Fruit fly (Drosophila melanogaster): ENCODE results near the gene CG44227.

The CG44227 gene

dm6 chr3R:8652731-8653130, 32.2 kb downstream of the CG44227 start, which contains the start of the genes Sys1 and Dhod (continued):
- TF ChIP-seq caup (GFP tag; optimal IDR thresholded peaks at IDR 0.05; ENCODE audit: severe bottlenecking) (peak; percentile 54), Optix (GFP tag; IDR thresholded peaks at IDR 0.05) (peak; percentile 38; the same call in 1 of the 3 replicates), Neu2 (GFP tag; optimal IDR thresholded peaks at IDR 0.05; ENCODE audit: borderline replicate concordance) (no peak), slou (GFP tag; optimal IDR thresholded peaks at IDR 0.05) (peak; percentile 13), CG42726 (GFP tag; IDR thresholded peaks at IDR 0.05; ENCODE audit: partially characterized antibody) (no peak), CG43689 (GFP tag; IDR thresholded peaks at IDR 0.05) (peak; percentile 20; the same call in 1 of the 2 replicates), eve (GFP tag; optimal IDR thresholded peaks at IDR 0.05) (no peak), CG10979 (tag; optimal IDR thresholded peaks at IDR 0.05) (peak; percentile 61), Rfx (GFP tag; IDR thresholded peaks at IDR 0.05) (peak; percentile 77), CG17912 (GFP tag; optimal IDR thresholded peaks at IDR 0.05) (no peak), Doc2 (GFP tag; IDR thresholded peaks at IDR 0.05) (no peak), hkb (optimal IDR thresholded peaks at IDR 0.05) (no peak), hkb (GFP tag; IDR thresholded peaks at IDR 0.05) (peak; percentile 65; the same call in 1 of the 2 replicates), CG9609 (GFP tag; optimal IDR thresholded peaks at IDR 0.05) (peak; percentile 67), lilli (GFP tag; optimal IDR thresholded peaks at IDR 0.05) (peak; percentile 89), pum (GFP tag; optimal IDR thresholded peaks at IDR 0.05) (peak; percentile 49), CG12391 (tag; optimal IDR thresholded peaks at IDR 0.05) (peak; percentile 75), ham (GFP tag; IDR thresholded peaks at IDR 0.05) (no peak), onecut (GFP tag; IDR thresholded peaks at IDR 0.05) (peak; percentile 44), nau (GFP tag; optimal IDR thresholded peaks at IDR 0.05) (no peak), CG16779 (GFP tag; IDR thresholded peaks at IDR 0.05) (no peak), CG15479 (GFP tag; optimal IDR thresholded peaks at IDR 0.05) (no peak), repo (GFP tag; optimal IDR thresholded peaks at IDR 0.05) (peak; percentile 23), odd (GFP tag; optimal IDR thresholded peaks at IDR 0.05) (peak; percentile 27), Hmr (GFP tag; optimal IDR thresholded peaks at IDR 0.05) (peak; percentile 60), MBD-R2 (GFP tag; IDR thresholded peaks at IDR 0.05) (peak; percentile 85), E2f2 (GFP tag; IDR thresholded peaks at IDR 0.05) (no peak; the same call in 1 of the 2 replicates), Lim3 (GFP tag; IDR thresholded peaks at IDR 0.05) (no peak), CG1529 (GFP tag; optimal IDR thresholded peaks at IDR 0.05) (no peak), hbn (GFP tag; IDR thresholded peaks at IDR 0.05; ENCODE audit: partially characterized antibody) (peak; percentile 84), tna (GFP tag; IDR thresholded peaks at IDR 0.05; ENCODE audit: partially characterized antibody) (peak; percentile 62; the same call in 1 of the 2 replicates), CG18764 (GFP tag; optimal IDR thresholded peaks at IDR 0.05) (peak; percentile 33), gsb (GFP tag; IDR thresholded peaks at IDR 0.05) (no peak), HLHmδ (GFP tag; optimal IDR thresholded peaks at IDR 0.05) (no peak), Dp (GFP tag; optimal IDR thresholded peaks at IDR 0.05) (no peak), Gsc (GFP tag; IDR thresholded peaks at IDR 0.05) (no peak), C15 (GFP tag; IDR thresholded peaks at IDR 0.05) (0 out of 3 replicates have a peak, but pooled peaks have one; percentile 40), CG14014 (GFP tag; IDR thresholded peaks at IDR 0.05) (peak; percentile 59; the same call in 1 of the 2 replicates), Jarid2 (GFP tag; optimal IDR thresholded peaks at IDR 0.05) (no peak), Dek (tag; optimal IDR thresholded peaks at IDR 0.05) (peak; percentile 20), CG1233 (GFP tag; optimal IDR thresholded peaks at IDR 0.05) (peak; percentile 52), fu2 (GFP tag; optimal IDR thresholded peaks at IDR 0.05) (peak; percentile 63), CG13287 (GFP tag; IDR thresholded peaks at IDR 0.05; ENCODE audit: partially characterized antibody) (peak; percentile 90), gfzf (GFP tag; optimal IDR thresholded peaks at IDR 0.05) (peak; percentile 16), Adf1 (GFP tag; IDR thresholded peaks at IDR 0.05) (peak; percentile 40; the same call in 1 of the 2 replicates), CG9932 (GFP tag; IDR thresholded peaks at IDR 0.05) (peak; percentile 85), cad (GFP tag; optimal IDR thresholded peaks at IDR 0.05) (no peak), lov (optimal IDR thresholded peaks at IDR 0.05) (no peak), lov (GFP tag; IDR thresholded peaks at IDR 0.05) (0 out of 3 replicates have a peak, but pooled peaks have one; percentile 10), CG12155 (GFP tag; optimal IDR thresholded peaks at IDR 0.05) (peak; percentile 62), CG34376 (GFP tag; optimal IDR thresholded peaks at IDR 0.05) (peak; percentile 46)
